Worm (Caenorhabditis elegans) whole organism, L4 larva: ENCODE results near the gene F07A11.1.
A peak's percentile ranks its signal among the peaks of the same experiment; 100 is the strongest.

Source experiments
- F26F4.8 ChIP-seq: fragments of 200-800 bp; sonication (Bioruptor generic); conservative IDR thresholded peaks from 2 replicates; pipeline ENCODE4 v1.3.6; 2022; ENCODE audit warnings: missing genetic modification characterization, missing compliant biosample characterization
- R02D3.7 ChIP-seq: fragments of 150-350 bp; sonication (generic microtip); optimal IDR thresholded peaks from 3 replicates; lab custom pipeline; 2014; ENCODE audit warnings: missing biosample characterization, missing genetic modification characterization
- T20F7.1 ChIP-seq: fragments of 200-800 bp; sonication (Bioruptor generic); optimal IDR thresholded peaks from 2 replicates; lab custom pipeline; 2018; ENCODE audit warnings: mild to moderate bottlenecking, missing genetic modification characterization, missing compliant biosample characterization
- Y105C5A.15 ChIP-seq: fragments of 200-800 bp; sonication (Bioruptor generic); IDR thresholded peaks from 2 replicates; pipeline ENCODE4 v1.3.6; 2022; ENCODE audit warnings: missing genetic modification characterization, missing compliant biosample characterization
- Y5F2A.4 ChIP-seq: fragments of 200-800 bp; sonication (Bioruptor generic); optimal IDR thresholded peaks from 2 replicates; lab custom pipeline; 2018; ENCODE audit warnings: mild to moderate bottlenecking, missing genetic modification characterization, missing compliant biosample characterization
- ZK337.2 ChIP-seq: fragments of 200-800 bp; sonication (Bioruptor generic); IDR thresholded peaks from 2 replicates; pipeline ENCODE4 v1.3.6; 2022; ENCODE audit warnings: missing genetic modification reagents, missing genetic modification characterization, missing compliant biosample characterization
- aha-1 ChIP-seq: fragments of 150-350 bp; peaks from one replicate; lab custom pipeline; 2014; ENCODE audit warnings: missing biosample characterization, missing genetic modification characterization
- ama-1 ChIP-seq: fragments of 150-350 bp; optimal IDR thresholded peaks from 2 replicates; lab custom pipeline; 2014; ENCODE audit warnings: inconsistent platforms, mixed read lengths
- arid-1 ChIP-seq: fragments of 200-800 bp; sonication (Bioruptor generic); conservative IDR thresholded peaks from 2 replicates; pipeline ENCODE4 v1.3.6; 2022; ENCODE audit warnings: missing genetic modification reagents, missing genetic modification characterization, missing compliant biosample characterization
- attf-4 ChIP-seq: sonication (generic microtip); optimal IDR thresholded peaks from 3 replicates; lab custom pipeline; 2017; ENCODE audit warnings: missing biosample characterization, missing genetic modification characterization
- ceh-28 ChIP-seq: fragments of 150-350 bp; optimal IDR thresholded peaks from 2 replicates; lab custom pipeline; 2014; ENCODE audit warnings: missing biosample characterization, missing genetic modification reagents, missing genetic modification characterization
- ceh-32 ChIP-seq: sonication (generic microtip); optimal IDR thresholded peaks from 2 replicates; lab custom pipeline; 2016; ENCODE audit warnings: mild to moderate bottlenecking, missing genetic modification characterization, missing compliant biosample characterization; ENCODE audit not compliant: poor library complexity
- ceh-44 ChIP-seq: fragments of 200-800 bp; sonication (Bioruptor generic); IDR thresholded peaks from 2 replicates; pipeline ENCODE4 v1.3.6; 2022; ENCODE audit warnings: missing genetic modification reagents, missing genetic modification characterization, missing compliant biosample characterization
- ceh-82 ChIP-seq: sonication (generic microtip); optimal IDR thresholded peaks from 2 replicates; lab custom pipeline; 2017; ENCODE audit warnings: missing biosample characterization, missing genetic modification characterization
- ces-1 ChIP-seq: fragments of 150-350 bp; sonication (generic microtip); optimal IDR thresholded peaks from 4 replicates; lab custom pipeline; 2014; ENCODE audit warnings: missing biosample characterization, missing genetic modification reagents, missing genetic modification characterization
- dmd-8 ChIP-seq: fragments of 200-800 bp; sonication (Bioruptor generic); IDR thresholded peaks from 2 replicates; pipeline ENCODE4 v1.3.6; 2022; ENCODE audit warnings: missing genetic modification characterization, missing compliant biosample characterization
- egl-27 ChIP-seq: sonication (generic microtip); optimal IDR thresholded peaks from 3 replicates; lab custom pipeline; 2017; ENCODE audit warnings: missing biosample characterization, missing genetic modification reagents, missing genetic modification characterization
- egl-43 ChIP-seq: fragments of 200-800 bp; sonication (Bioruptor generic); IDR thresholded peaks from 2 replicates; pipeline ENCODE4 v1.3.6; 2022; ENCODE audit warnings: missing genetic modification reagents, missing genetic modification characterization, missing compliant biosample characterization
- fkh-10 ChIP-seq: fragments of 150-350 bp; optimal IDR thresholded peaks from 2 replicates; lab custom pipeline; 2014; ENCODE audit warnings: missing biosample characterization, missing genetic modification reagents, missing genetic modification characterization
- fos-1 ChIP-seq: fragments of 150-350 bp; optimal IDR thresholded peaks from 2 replicates; lab custom pipeline; 2014; ENCODE audit warnings: missing biosample characterization, missing genetic modification characterization
- gei-8 ChIP-seq: fragments of 200-800 bp; sonication (Bioruptor generic); optimal IDR thresholded peaks from 2 replicates; lab custom pipeline; 2018; ENCODE audit warnings: mild to moderate bottlenecking, missing genetic modification characterization, missing compliant biosample characterization
- hlh-11 ChIP-seq: fragments of 200-800 bp; sonication (Bioruptor generic); optimal IDR thresholded peaks from 2 replicates; lab custom pipeline; 2018; ENCODE audit warnings: mild to moderate bottlenecking, missing genetic modification characterization, missing compliant biosample characterization
- hlh-30 ChIP-seq: sonication (generic microtip); optimal IDR thresholded peaks from 2 replicates; lab custom pipeline; 2017; ENCODE audit warnings: antibody characterized with exemption, mild to moderate bottlenecking, missing genetic modification characterization, missing compliant biosample characterization; ENCODE audit not compliant: insufficient read depth
- lim-7 ChIP-seq: fragments of 200-800 bp; sonication (Bioruptor generic); IDR thresholded peaks from 2 replicates; pipeline ENCODE4 v1.3.6; 2022; ENCODE audit warnings: missing genetic modification characterization, missing compliant biosample characterization
- lin-1 ChIP-seq: fragments of 200-800 bp; sonication (Bioruptor generic); IDR thresholded peaks from 2 replicates; pipeline ENCODE4 v1.3.6; 2022; ENCODE audit warnings: missing genetic modification reagents, missing genetic modification characterization, missing compliant biosample characterization
- lin-15B ChIP-seq: fragments of 150-350 bp; sonication (generic microtip); optimal IDR thresholded peaks from 3 replicates; lab custom pipeline; 2014; ENCODE audit warnings: missing biosample characterization, missing genetic modification characterization
- lin-29 ChIP-seq: fragments of 200-800 bp; sonication (Bioruptor generic); IDR thresholded peaks from 2 replicates; pipeline ENCODE4 v1.3.6; 2022; ENCODE audit warnings: missing genetic modification reagents, missing genetic modification characterization, missing compliant biosample characterization
- lin-39 ChIP-seq: fragments of 150-350 bp; optimal IDR thresholded peaks from 2 replicates; lab custom pipeline; 2014; ENCODE audit warnings: missing biosample characterization, missing genetic modification reagents, missing genetic modification characterization
- lsy-2 ChIP-seq, 2 experiments: fragments of 150-350 bp in 1 of 2; sonication (generic microtip) in 1 of 2; optimal IDR thresholded peaks; 2 replicates each; lab custom pipeline; 2014 to 2017; ENCODE audit warnings: missing biosample characterization in 2 of 2, missing genetic modification characterization in 2 of 2
- madf-9 ChIP-seq: fragments of 200-800 bp; sonication (Bioruptor generic); conservative IDR thresholded peaks from 2 replicates; pipeline ENCODE4 v1.3.6; 2022; ENCODE audit warnings: missing genetic modification reagents, missing genetic modification characterization, missing compliant biosample characterization
- mep-1 ChIP-seq: fragments of 150-350 bp; sonication (generic microtip); optimal IDR thresholded peaks from 3 replicates; lab custom pipeline; 2014; ENCODE audit warnings: missing biosample characterization, missing genetic modification characterization
- nhr-10 ChIP-seq: fragments of 150-350 bp; optimal IDR thresholded peaks from 2 replicates; lab custom pipeline; 2014; ENCODE audit warnings: missing biosample characterization, missing genetic modification characterization
- nhr-28 ChIP-seq: fragments of 150-350 bp; optimal IDR thresholded peaks from 2 replicates; lab custom pipeline; 2014; ENCODE audit warnings: missing biosample characterization, missing genetic modification characterization
- nhr-41 ChIP-seq: fragments of 200-800 bp; sonication (Bioruptor generic); IDR thresholded peaks from 2 replicates; pipeline ENCODE4 v1.3.6; 2022; ENCODE audit warnings: missing genetic modification reagents, missing genetic modification characterization, missing compliant biosample characterization
- nhr-42 ChIP-seq: fragments of 200-800 bp; sonication (Bioruptor generic); IDR thresholded peaks from 2 replicates; pipeline ENCODE4 v1.3.6; 2022; ENCODE audit warnings: missing genetic modification characterization, missing compliant biosample characterization
- nhr-48 ChIP-seq: sonication (generic microtip); optimal IDR thresholded peaks from 2 replicates; lab custom pipeline; 2016; ENCODE audit warnings: mild to moderate bottlenecking, missing genetic modification characterization, missing compliant biosample characterization
- nhr-76 ChIP-seq: fragments of 150-350 bp; optimal IDR thresholded peaks from 2 replicates; lab custom pipeline; 2014; ENCODE audit warnings: missing biosample characterization, missing genetic modification characterization
- nhr-77 ChIP-seq: fragments of 150-350 bp; optimal IDR thresholded peaks from 2 replicates; lab custom pipeline; 2014; ENCODE audit warnings: missing biosample characterization, missing genetic modification characterization
- pqm-1 ChIP-seq: sonication (generic microtip); optimal IDR thresholded peaks from 2 replicates; lab custom pipeline; 2017; ENCODE audit warnings: missing biosample characterization, missing genetic modification characterization
- rbr-2 ChIP-seq: sonication (generic microtip); optimal IDR thresholded peaks from 2 replicates; lab custom pipeline; 2016; ENCODE audit warnings: missing genotype, missing genetic modification characterization, missing compliant biosample characterization
- set-16 ChIP-seq: fragments of 200-800 bp; sonication (Bioruptor generic); IDR thresholded peaks from 2 replicates; pipeline ENCODE4 v1.3.6; 2022; ENCODE audit warnings: missing genetic modification reagents, missing genetic modification characterization, missing compliant biosample characterization
- skn-1 ChIP-seq: fragments of 150-350 bp; optimal IDR thresholded peaks from 2 replicates; lab custom pipeline; 2014; ENCODE audit warnings: missing biosample characterization, missing genetic modification characterization
- spr-1 ChIP-seq: sonication (generic microtip); optimal IDR thresholded peaks from 2 replicates; lab custom pipeline; 2016; ENCODE audit warnings: mild to moderate bottlenecking, missing genetic modification characterization, missing compliant biosample characterization
- spr-3 ChIP-seq: fragments of 200-800 bp; sonication (Bioruptor generic); optimal IDR thresholded peaks from 2 replicates; lab custom pipeline; 2018; ENCODE audit warnings: mild to moderate bottlenecking, missing genetic modification characterization, missing compliant biosample characterization
- tra-1 ChIP-seq: fragments of 200-800 bp; sonication (Bioruptor generic); IDR thresholded peaks from 2 replicates; pipeline ENCODE4 v1.3.6; 2022; ENCODE audit warnings: missing genetic modification reagents, missing genetic modification characterization, missing compliant biosample characterization
- unc-62 ChIP-seq, 3 experiments: fragments of 150-350 bp in 1 of 3; sonication (generic microtip); optimal IDR thresholded peaks in 2 of 3; peaks in 1 of 3; 1 replicate in 1 of 3; 2 replicates in 2 of 3; lab custom pipeline; 2014 to 2017; ENCODE audit warnings: missing biosample characterization in 3 of 3, missing genetic modification characterization in 3 of 3, missing genetic modification reagents in 3 of 3, missing genotype in 1 of 3
- vab-7 ChIP-seq: fragments of 200-800 bp; sonication (Bioruptor generic); IDR thresholded peaks from 2 replicates; pipeline ENCODE4 v1.3.6; 2022; ENCODE audit warnings: missing genetic modification reagents, missing genetic modification characterization, missing compliant biosample characterization
- zfp-2 ChIP-seq: sonication (generic microtip); optimal IDR thresholded peaks from 2 replicates; lab custom pipeline; 2016; ENCODE audit warnings: mild to moderate bottlenecking, missing genetic modification characterization, missing compliant biosample characterization
- zfp-3 ChIP-seq: fragments of 200-800 bp; sonication (Bioruptor generic); conservative IDR thresholded peaks from 2 replicates; pipeline ENCODE4 v1.3.6; 2022; ENCODE audit warnings: missing genetic modification reagents, missing genetic modification characterization, missing compliant biosample characterization
- zip-11 ChIP-seq: fragments of 200-800 bp; sonication (Bioruptor generic); IDR thresholded peaks from 2 replicates; pipeline ENCODE4 v1.3.6; 2022; ENCODE audit warnings: missing genetic modification characterization, missing compliant biosample characterization
- ztf-11 ChIP-seq: fragments of 150-350 bp; optimal IDR thresholded peaks from 2 replicates; lab custom pipeline; 2014; ENCODE audit warnings: missing biosample characterization, missing genetic modification characterization

F07A11.1 gene

ce11 chrII:11545299-11545951 is 46.5 kb downstream of the F07A11.1 start, which contains the start of gene dnj-13 (continued):
- peak; percentile 13 for TF ChIP-seq ztf-11 (tag; lab: Kevin White, UChicago)
- no peak for TF ChIP-seq pqm-1 (tag; lab: Kevin White, UChicago)
- no peak for TF ChIP-seq R02D3.7
- TF ChIP-seq spr-3 (GFP tag; lab: Kevin White, UChicago), result peak; percentile 94
- TF ChIP-seq nhr-10 (tag; lab: Kevin White, UChicago), result peak; percentile 63
- TF ChIP-seq nhr-77, result peak; percentile 90
- TF ChIP-seq zfp-3, result peak; percentile 98
- peak; percentile 94 for TF ChIP-seq madf-9
- TF ChIP-seq nhr-48, result peak; percentile 89
- peak; percentile 95 for TF ChIP-seq spr-1
- peak; percentile 84 for TF ChIP-seq dmd-8 (GFP tag; lab: Robert Waterston, UW)
- TF ChIP-seq hlh-30 (tag; lab: Kevin White, UChicago), result peak; percentile 96
- peak; percentile 98 for TF ChIP-seq lin-1 (GFP tag; lab: Robert Waterston, UW)
- no peak for TF ChIP-seq ces-1 (GFP tag; lab: Kevin White, UChicago)
- TF ChIP-seq ceh-28, result no peak
- peak in 1 of 2 experiments; percentile 84 for TF ChIP-seq unc-62 (GFP tag; optimal IDR thresholded peaks at IDR 0.05 in 1 of 2; lab: Kevin White, UChicago)
- TF ChIP-seq unc-62 (tag; optimal IDR thresholded peaks at IDR 0.05; lab: Kevin White, UChicago), result no peak
- TF ChIP-seq lim-7, result peak; percentile 66
- peak; percentile 71 for TF ChIP-seq ama-1 (lab: Kevin White, UChicago)
- peak; percentile 94 for TF ChIP-seq gei-8
- TF ChIP-seq ceh-32 (tag; lab: Kevin White, UChicago), result peak; percentile 28
- TF ChIP-seq fos-1 (tag; lab: Kevin White, UChicago), result no peak
- TF ChIP-seq rbr-2 (tag; lab: Kevin White, UChicago), result peak; percentile 96
- TF ChIP-seq nhr-42 (GFP tag; lab: Robert Waterston, UW), result peak; percentile 95
- 0 out of 2 replicates have a peak, but pooled peaks have one; percentile 20 for TF ChIP-seq zip-11
- TF ChIP-seq nhr-41 (GFP tag; lab: Robert Waterston, UW), result peak; percentile 94
- peak; percentile 92 for TF ChIP-seq ceh-44 (GFP tag; lab: Robert Waterston, UW)
- peak; percentile 77 for TF ChIP-seq set-16
- TF ChIP-seq Y105C5A.15 (GFP tag; lab: Robert Waterston, UW), result peak; percentile 65; the same call in 1 of the 2 replicates
- no peak for TF ChIP-seq ceh-82 (tag; lab: Kevin White, UChicago)
- peak; percentile 89 for TF ChIP-seq T20F7.1 (GFP tag; lab: Kevin White, UChicago)
- TF ChIP-seq lin-15B (tag; lab: Kevin White, UChicago), result no peak
- TF ChIP-seq egl-27 (tag; lab: Kevin White, UChicago), result no peak
- TF ChIP-seq skn-1, result no peak
- TF ChIP-seq lin-29 (GFP tag; lab: Robert Waterston, UW), result peak; percentile 91
- peak; percentile 95 for TF ChIP-seq egl-43 (GFP tag; lab: Robert Waterston, UW)
- TF ChIP-seq fkh-10, result peak; percentile 73
- TF ChIP-seq Y5F2A.4 (GFP tag; lab: Kevin White, UChicago), result peak; percentile 89
- peak; percentile 97 for TF ChIP-seq arid-1
- TF ChIP-seq lin-39 (tag; lab: Kevin White, UChicago), result no peak
- peak; percentile 96 for TF ChIP-seq mep-1 (tag; lab: Kevin White, UChicago)
- TF ChIP-seq F26F4.8 (GFP tag; lab: Robert Waterston, UW), result no peak
- peak; percentile 88 for TF ChIP-seq aha-1 (tag; lab: Kevin White, UChicago)
- TF ChIP-seq lsy-2 (tag; optimal IDR thresholded peaks at IDR 0.05; lab: Kevin White, UChicago), result peak; percentile 88 to 94
- TF ChIP-seq attf-4 (tag; lab: Kevin White, UChicago), result no peak
- TF ChIP-seq vab-7 (GFP tag; lab: Robert Waterston, UW), result peak; percentile 85
- no peak for TF ChIP-seq nhr-76 (tag; lab: Kevin White, UChicago)
- peak; percentile 96 for TF ChIP-seq hlh-11 (tag; lab: Kevin White, UChicago)
- TF ChIP-seq nhr-28 (tag; lab: Kevin White, UChicago), result peak; percentile 85
- no peak for TF ChIP-seq ZK337.2 (GFP tag; lab: Robert Waterston, UW)
- peak; percentile 73 for TF ChIP-seq zfp-2 (tag; lab: Kevin White, UChicago)
- TF ChIP-seq tra-1, result peak; percentile 96
